Worm (Caenorhabditis elegans) whole organism, midembryonic: Measurements from ENCODE around the gene poml-1.
A peak's percentile ranks its signal among the peaks of the same experiment; 100 is the strongest.

Source experiments
- T22C8.4 ChIP-seq: fragments of 200-800 bp; sonication (Bioruptor generic); IDR thresholded peaks from 2 replicates; pipeline ENCODE4 v1.3.6; 2022; ENCODE audit warnings: missing genetic modification characterization, missing compliant biosample characterization
- cog-1 ChIP-seq: sonication (generic microtip); optimal IDR thresholded peaks from 2 replicates; lab custom pipeline; 2016; ENCODE audit warnings: missing genetic modification characterization, missing compliant biosample characterization
- flt-1 ChIP-seq: fragments of 200-800 bp; sonication (Bioruptor generic); IDR thresholded peaks from 2 replicates; pipeline ENCODE4 v1.3.6; 2022; ENCODE audit warnings: missing genetic modification characterization, missing compliant biosample characterization
- klf-2 ChIP-seq: fragments of 200-800 bp; sonication (Bioruptor generic); conservative IDR thresholded peaks from 2 replicates; pipeline ENCODE4 v1.3.6; 2022; ENCODE audit warnings: missing genetic modification reagents, missing genetic modification characterization, missing compliant biosample characterization
- med-1 ChIP-seq: sonication (generic microtip); optimal IDR thresholded peaks from 2 replicates; lab custom pipeline; 2017; ENCODE audit warnings: missing genetic modification characterization, mild to moderate bottlenecking, missing compliant biosample characterization, antibody characterized with exemption, missing genetic modification reagents; ENCODE audit not compliant: insufficient read depth
- ref-1 ChIP-seq: fragments of 200-800 bp; sonication (Bioruptor generic); conservative IDR thresholded peaks from 2 replicates; pipeline ENCODE4 v1.3.6; 2022; ENCODE audit warnings: missing genetic modification reagents, missing genetic modification characterization, missing compliant biosample characterization
- tab-1 ChIP-seq: fragments of 200-800 bp; sonication (Bioruptor generic); IDR thresholded peaks from 2 replicates; pipeline ENCODE4 v1.3.6; 2022; ENCODE audit warnings: missing genetic modification characterization, missing compliant biosample characterization
- ztf-23 ChIP-seq: fragments of 200-800 bp; sonication (Bioruptor generic); IDR thresholded peaks from 2 replicates; pipeline ENCODE4 v1.3.6; 2022; ENCODE audit warnings: missing genetic modification reagents, missing genetic modification characterization, missing compliant biosample characterization
- ztf-29 ChIP-seq: fragments of 200-800 bp; sonication (Bioruptor generic); IDR thresholded peaks from 2 replicates; pipeline ENCODE4 v1.3.6; 2022; ENCODE audit warnings: missing genetic modification reagents, missing genetic modification characterization, missing compliant biosample characterization

Gene poml-1

ce11 chrX:13728991-13729390 lies 6.3 kb upstream of the poml-1 start:
- TF ChIP-seq ref-1 (GFP tag; lab: Robert Waterston, UW): no peak
- no peak for TF ChIP-seq ztf-29 (GFP tag; lab: Robert Waterston, UW)
- no peak for TF ChIP-seq med-1 (GFP tag; lab: Kevin White, UChicago)
- TF ChIP-seq ztf-23 (GFP tag; lab: Robert Waterston, UW): no peak
- TF ChIP-seq T22C8.4: no peak
- TF ChIP-seq flt-1 (GFP tag; lab: Robert Waterston, UW): no peak
- TF ChIP-seq tab-1 (GFP tag; lab: Robert Waterston, UW): no peak
- no peak for TF ChIP-seq cog-1 (tag; lab: Kevin White, UChicago)
- no peak for TF ChIP-seq klf-2 (GFP tag; lab: Robert Waterston, UW)

- no peak for TF ChIP-seq med-1 (GFP tag; lab: Kevin White, UChicago)
- no peak for TF ChIP-seq ztf-29 (GFP tag; lab: Robert Waterston, UW)
- no peak for TF ChIP-seq flt-1 (GFP tag; lab: Robert Waterston, UW)
- TF ChIP-seq ref-1 (GFP tag; lab: Robert Waterston, UW): no peak
- no peak for TF ChIP-seq T22C8.4
- no peak for TF ChIP-seq ztf-23 (GFP tag; lab: Robert Waterston, UW)
- no peak for TF ChIP-seq klf-2 (GFP tag; lab: Robert Waterston, UW)
- no peak for TF ChIP-seq cog-1 (tag; lab: Kevin White, UChicago)
- no peak for TF ChIP-seq tab-1 (GFP tag; lab: Robert Waterston, UW)
These were observed 4.2 kb upstream of the poml-1 start, which contains the start of gene pix-1 for ce11 chrX:13726874-13727343. pix-1 (plus strand) TSS chrX:13727293.

DNA sequence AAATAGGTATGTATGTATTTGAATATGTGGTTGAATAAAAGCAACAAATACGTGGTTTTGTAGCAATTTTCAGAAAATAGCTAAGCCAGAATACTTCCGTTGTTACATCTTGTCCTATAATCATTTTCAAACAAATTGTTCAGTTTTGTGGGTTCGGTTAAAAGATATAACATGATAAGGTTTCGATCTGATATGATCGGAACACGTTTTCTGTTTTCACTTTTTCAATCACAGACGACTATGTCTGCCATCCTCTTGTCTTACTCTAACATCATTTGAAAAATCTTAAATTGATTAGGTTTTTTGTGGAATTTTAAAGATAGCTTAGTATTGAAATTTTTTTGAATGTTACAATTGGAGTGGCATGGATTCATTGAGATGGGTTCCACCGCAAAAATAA lies 3.6 kb upstream of the poml-1 start:
- TF ChIP-seq ref-1 (GFP tag; lab: Robert Waterston, UW) (no peak), T22C8.4 (no peak), cog-1 (tag; lab: Kevin White, UChicago) (no peak), tab-1 (GFP tag; lab: Robert Waterston, UW) (no peak), med-1 (GFP tag; lab: Kevin White, UChicago) (no peak), flt-1 (GFP tag; lab: Robert Waterston, UW) (no peak), ztf-23 (GFP tag; lab: Robert Waterston, UW) (no peak), klf-2 (GFP tag; lab: Robert Waterston, UW) (no peak), ztf-29 (GFP tag; lab: Robert Waterston, UW) (no peak)

DNA sequence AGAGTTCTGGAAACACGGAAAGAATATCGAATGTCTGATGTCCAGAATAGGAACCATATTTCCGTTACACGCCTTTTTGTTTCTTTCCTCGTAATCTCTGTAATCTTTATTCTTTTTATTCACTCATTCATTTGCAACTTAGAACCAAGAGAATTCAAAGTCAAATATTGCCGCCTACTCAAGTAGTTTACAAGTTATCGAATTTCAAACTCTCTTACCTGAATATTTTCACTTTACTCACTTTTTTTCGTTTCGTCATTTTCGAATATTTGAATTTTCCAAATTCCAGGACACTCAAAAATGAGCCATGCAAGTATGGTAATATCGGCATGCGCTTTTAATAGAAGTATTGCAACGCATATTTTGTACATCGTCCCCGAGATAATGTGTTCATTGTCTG lies 1.6 kb upstream of the poml-1 start, which contains the start of gene K11E4.6:
Gene K11E4.6, plus strand, starts transcription at position 301 of the 400 bp plus-strand sequence.
- no peak for TF ChIP-seq tab-1 (GFP tag; lab: Robert Waterston, UW)
- no peak for TF ChIP-seq ztf-23 (GFP tag; lab: Robert Waterston, UW)
- TF ChIP-seq med-1 (GFP tag; lab: Kevin White, UChicago): no peak
- no peak for TF ChIP-seq flt-1 (GFP tag; lab: Robert Waterston, UW)

- TF ChIP-seq klf-2 (GFP tag; lab: Robert Waterston, UW) (no peak), ztf-29 (GFP tag; lab: Robert Waterston, UW) (0 out of 2 replicates have a peak, but pooled peaks have one; percentile 16), tab-1 (GFP tag; lab: Robert Waterston, UW) (no peak)
These were observed 5.6 kb downstream of the poml-1 start, which contains the start of gene shc-3 for ce11 chrX:13717053-13717671. shc-3 (plus strand) TSS chrX:13717536.

DNA sequence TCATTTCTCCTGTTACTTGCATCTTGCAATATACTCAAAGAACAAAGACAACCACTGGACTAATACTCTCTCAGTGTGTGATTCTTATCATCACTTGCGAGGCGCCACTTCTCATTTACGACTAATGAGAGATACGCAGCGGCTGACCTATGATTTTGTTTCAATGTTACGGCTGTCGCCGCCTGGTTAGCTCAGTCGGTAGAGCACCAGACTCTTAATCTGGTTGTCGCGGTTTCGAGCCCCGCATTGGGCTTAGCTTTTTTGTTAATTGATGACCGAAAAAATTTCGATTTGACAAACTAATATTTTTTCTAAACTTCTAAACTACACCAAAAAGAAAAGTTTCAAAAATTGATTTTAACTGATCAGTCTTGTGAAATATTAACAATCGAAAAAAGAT lies 6.4 kb downstream of the poml-1 start:
- TF ChIP-seq flt-1 (GFP tag; lab: Robert Waterston, UW) (no peak), T22C8.4 (no peak), ztf-23 (GFP tag; lab: Robert Waterston, UW) (peak; percentile 64; the same call in 1 of the 2 replicates), ref-1 (GFP tag; lab: Robert Waterston, UW) (no peak), tab-1 (GFP tag; lab: Robert Waterston, UW) (no peak), ztf-29 (GFP tag; lab: Robert Waterston, UW) (peak; percentile 59; the same call in 1 of the 2 replicates)

DNA sequence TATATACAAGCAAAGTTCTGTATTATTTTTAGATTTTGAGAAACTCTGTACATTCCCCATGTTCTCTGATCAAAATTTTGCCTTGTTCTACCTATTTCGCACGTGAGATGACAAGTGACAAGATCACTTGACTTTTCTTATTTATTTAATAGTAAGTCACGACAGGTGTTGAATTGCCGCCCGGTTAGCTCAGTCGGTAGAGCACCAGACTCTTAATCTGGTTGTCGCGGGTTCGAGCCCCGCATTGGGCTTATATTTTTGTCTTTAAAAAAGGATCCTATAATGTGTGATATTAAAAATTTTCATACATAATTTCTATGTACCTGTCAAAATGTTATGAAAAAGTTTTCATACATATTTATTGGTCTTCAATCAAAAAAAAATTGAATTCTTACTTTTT lies 8.0 kb downstream of the poml-1 start:
- 0 out of 2 replicates have a peak, but pooled peaks have one; percentile 50 for TF ChIP-seq tab-1 (GFP tag; lab: Robert Waterston, UW)
- 0 out of 2 replicates have a peak, but pooled peaks have one; percentile 44 for TF ChIP-seq flt-1 (GFP tag; lab: Robert Waterston, UW)
- TF ChIP-seq med-1 (GFP tag; lab: Kevin White, UChicago): no peak
- TF ChIP-seq T22C8.4: no peak

- TF ChIP-seq ztf-23 (GFP tag; lab: Robert Waterston, UW): no peak
These were observed 8.9 kb downstream of the poml-1 start, which contains the start of gene K11E4.1 for ce11 chrX:13713857-13714256. K11E4.1 (plus strand) TSS chrX:13714157.

ce11 chrX:13712992-13713391 lies 9.7 kb downstream of the poml-1 start:
- TF ChIP-seq ztf-29 (GFP tag; lab: Robert Waterston, UW): no peak
- no peak for TF ChIP-seq klf-2 (GFP tag; lab: Robert Waterston, UW)
- TF ChIP-seq tab-1 (GFP tag; lab: Robert Waterston, UW): no peak
- no peak for TF ChIP-seq ztf-23 (GFP tag; lab: Robert Waterston, UW)
- no peak for TF ChIP-seq cog-1 (tag; lab: Kevin White, UChicago)
- no peak for TF ChIP-seq flt-1 (GFP tag; lab: Robert Waterston, UW)
- TF ChIP-seq med-1 (GFP tag; lab: Kevin White, UChicago): no peak
- TF ChIP-seq T22C8.4: no peak

DNA sequence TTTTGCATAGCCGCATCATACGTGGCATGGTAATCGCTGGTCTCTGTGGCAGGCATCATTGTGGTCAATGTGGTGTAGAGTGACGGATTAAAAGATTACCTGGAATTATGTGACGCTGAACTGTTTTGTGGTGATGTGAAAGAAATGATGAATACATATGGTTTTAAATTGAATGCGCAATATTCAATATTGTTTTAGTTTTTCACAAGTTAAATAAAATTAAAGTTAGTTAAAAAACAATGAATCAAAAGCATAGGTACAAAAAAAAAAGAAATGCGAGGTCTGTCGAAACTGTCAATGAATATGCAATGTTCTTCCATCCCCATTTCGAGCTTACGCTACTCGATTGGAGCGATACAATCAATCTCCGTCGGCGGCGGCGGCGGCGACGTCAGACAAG lies 10.8 kb downstream of the poml-1 start, which contains the start of gene K02D3.2:
Gene K02D3.2, minus strand, starts transcription at position 101 of the 400 bp plus-strand sequence.
- TF ChIP-seq klf-2 (GFP tag; lab: Robert Waterston, UW) (no peak), cog-1 (tag; lab: Kevin White, UChicago) (no peak), T22C8.4 (no peak)
